Fruit fly (Drosophila melanogaster) whole organism, embryonic: Measurements from ENCODE around the gene Irk1.

Experiments
- Adf1 ChIP-seq: fragments of 200-800 bp; sonication (Bioruptor generic); IDR thresholded peaks from 2 replicates; pipeline ENCODE4 v1.3.6; 2022; ENCODE audit warnings: missing biosample characterization, missing genetic modification characterization
- Awh ChIP-seq: fragments of 200-800 bp; sonication (Bioruptor generic); IDR thresholded peaks from 2 replicates; pipeline ENCODE4, ENCODE4 v1.3.6; 2022; ENCODE audit warnings: missing biosample characterization, missing genetic modification characterization
- BtbVII ChIP-seq: fragments of 200-800 bp; sonication (Bioruptor generic); optimal IDR thresholded peaks from 3 replicates; lab custom pipeline; 2017; ENCODE audit warnings: missing biosample characterization, mild to moderate bottlenecking, missing genetic modification characterization
- CG12236 ChIP-seq: fragments of 200-800 bp; sonication (Bioruptor generic); optimal IDR thresholded peaks from 2 replicates; lab custom pipeline; 2016; ENCODE audit warnings: missing biosample characterization, missing genetic modification characterization
- CG13424 ChIP-seq: fragments of 200-800 bp; sonication (Bioruptor generic); optimal IDR thresholded peaks from 2 replicates; lab custom pipeline; 2019; ENCODE audit warnings: missing biosample characterization, mild to moderate bottlenecking, missing genetic modification characterization, moderate library complexity
- CG14441 ChIP-seq: fragments of 200-800 bp; sonication (Bioruptor generic); IDR thresholded peaks from 2 replicates; pipeline ENCODE4 v1.3.6; 2022; ENCODE audit warnings: missing biosample characterization, missing genetic modification characterization
- CG16863 ChIP-seq: fragments of 200-800 bp; sonication (Bioruptor generic); optimal IDR thresholded peaks from 3 replicates; lab custom pipeline; 2016; ENCODE audit warnings: missing biosample characterization, missing genetic modification characterization
- CG33213 ChIP-seq: fragments of 200-800 bp; sonication (Bioruptor generic); optimal IDR thresholded peaks from 3 replicates; lab custom pipeline; 2016; ENCODE audit warnings: missing biosample characterization, missing genetic modification characterization
- CG8944 ChIP-seq: fragments of 200-800 bp; sonication (Bioruptor generic); optimal IDR thresholded peaks from 3 replicates; lab custom pipeline; 2016; ENCODE audit warnings: missing biosample characterization, missing genetic modification characterization
- CG9609 ChIP-seq: fragments of 200-800 bp; sonication (Bioruptor generic); optimal IDR thresholded peaks from 3 replicates; lab custom pipeline; 2016; ENCODE audit warnings: missing biosample characterization, missing genetic modification characterization
- Camta ChIP-seq: fragments of 200-800 bp; sonication (Bioruptor generic); optimal IDR thresholded peaks from 2 replicates; lab custom pipeline; 2016; ENCODE audit warnings: missing biosample characterization, missing genetic modification characterization
- D19A ChIP-seq: fragments of 200-800 bp; optimal IDR thresholded peaks from 3 replicates; lab custom pipeline; 2019; ENCODE audit warnings: missing biosample characterization, mild to moderate bottlenecking, missing genetic modification characterization, moderate library complexity
- D19B ChIP-seq: fragments of 200-800 bp; sonication (Bioruptor generic); optimal IDR thresholded peaks from 2 replicates; lab custom pipeline; 2017; ENCODE audit warnings: missing biosample characterization, mild to moderate bottlenecking, missing genetic modification characterization
- Deaf1 ChIP-seq: fragments of 200-800 bp; optimal IDR thresholded peaks from 3 replicates; lab custom pipeline; 2019; ENCODE audit warnings: missing biosample characterization, mild to moderate bottlenecking, missing genetic modification characterization, moderate library complexity
- Dref ChIP-seq: fragments of 200-800 bp; sonication (Bioruptor generic); IDR thresholded peaks from 2 replicates; pipeline ENCODE4 v1.3.6; 2022; ENCODE audit warnings: missing biosample characterization, missing genetic modification characterization
- GATAe ChIP-seq: fragments of 200-800 bp; sonication (Bioruptor generic); conservative IDR thresholded peaks from 2 replicates; pipeline ENCODE4 v1.3.6; 2022; ENCODE audit warnings: missing biosample characterization, missing genetic modification characterization
- Hand ChIP-seq: fragments of 200-800 bp; sonication (Bioruptor generic); optimal IDR thresholded peaks from 2 replicates; lab custom pipeline; 2017; ENCODE audit warnings: mild to moderate bottlenecking, missing biosample characterization, missing genetic modification reagents, missing genetic modification characterization
- HmgZ ChIP-seq: fragments of 200-800 bp; sonication (Bioruptor generic); optimal IDR thresholded peaks from 2 replicates; lab custom pipeline; 2018; ENCODE audit warnings: missing biosample characterization, mild to moderate bottlenecking, missing genetic modification characterization
- Hmx ChIP-seq: fragments of 200-800 bp; sonication (Bioruptor generic); optimal IDR thresholded peaks from 2 replicates; lab custom pipeline; 2016; ENCODE audit warnings: missing biosample characterization, missing genetic modification characterization
- Lhr ChIP-seq: fragments of 200-800 bp; sonication (Bioruptor generic); optimal IDR thresholded peaks from 3 replicates; lab custom pipeline; 2017; ENCODE audit warnings: mild to moderate bottlenecking, missing biosample characterization, missing genetic modification reagents, missing genetic modification characterization
- Lpt ChIP-seq: fragments of >200 bp; optimal IDR thresholded peaks from 2 replicates; lab custom pipeline; 2018; ENCODE audit warnings: missing biosample characterization, missing genetic modification characterization
- NFAT ChIP-seq: fragments of 200-800 bp; sonication (Bioruptor generic); IDR thresholded peaks from 2 replicates; pipeline ENCODE4 v1.3.6; 2022; ENCODE audit warnings: missing biosample characterization, missing genetic modification characterization
- Ptx1 ChIP-seq: fragments of 200-800 bp; sonication (Bioruptor generic); IDR thresholded peaks from 2 replicates; pipeline ENCODE4 v1.3.6; 2022; ENCODE audit warnings: missing biosample characterization, missing genetic modification characterization
- Ravus ChIP-seq: fragments of 200-800 bp; sonication (Bioruptor generic); IDR thresholded peaks from 2 replicates; pipeline ENCODE4 v1.3.6; 2022; ENCODE audit warnings: missing biosample characterization, missing genetic modification characterization
- Rfx ChIP-seq: fragments of 200-800 bp; sonication (Bioruptor generic); IDR thresholded peaks from 2 replicates; pipeline ENCODE4 v1.3.6; 2022; ENCODE audit warnings: missing biosample characterization, missing genetic modification characterization
- TFAM ChIP-seq: fragments of 200-800 bp; sonication (Bioruptor generic); optimal IDR thresholded peaks from 2 replicates; lab custom pipeline; 2017; ENCODE audit warnings: missing biosample characterization, missing genetic modification characterization, inconsistent platforms
- Usf ChIP-seq: fragments of 200-800 bp; sonication (Bioruptor generic); optimal IDR thresholded peaks from 2 replicates; lab custom pipeline; 2017; ENCODE audit warnings: missing genotype, missing biosample characterization, missing genetic modification characterization
- ab ChIP-seq: fragments of 200-800 bp; sonication (Bioruptor generic); optimal IDR thresholded peaks from 2 replicates; lab custom pipeline; 2016; ENCODE audit warnings: missing biosample characterization, missing genetic modification characterization
- cad ChIP-seq: fragments of >200 bp; optimal IDR thresholded peaks from 2 replicates; lab custom pipeline; 2017; ENCODE audit warnings: missing biosample characterization, missing genetic modification characterization
- chm ChIP-seq: fragments of 200-800 bp; sonication (Bioruptor generic); IDR thresholded peaks from 2 replicates; pipeline ENCODE4 v1.3.6; 2022; ENCODE audit warnings: missing biosample characterization, missing genetic modification characterization
- ci ChIP-seq: fragments of 200-800 bp; sonication (Bioruptor generic); IDR thresholded peaks from 3 replicates; pipeline ENCODE4 v1.3.6; 2022; ENCODE audit warnings: missing biosample characterization, missing genetic modification characterization
- dimm ChIP-seq: fragments of 200-800 bp; sonication (Bioruptor generic); IDR thresholded peaks from 2 replicates; pipeline ENCODE4 v1.3.6; 2022; ENCODE audit warnings: missing biosample characterization, missing genetic modification characterization
- dmrt99B ChIP-seq: fragments of 200-800 bp; sonication (Bioruptor generic); optimal IDR thresholded peaks from 2 replicates; lab custom pipeline; 2018; ENCODE audit warnings: missing biosample characterization, mild to moderate bottlenecking, missing genetic modification characterization, moderate library complexity
- ems ChIP-seq: fragments of 200-800 bp; sonication (Bioruptor generic); optimal IDR thresholded peaks from 3 replicates; lab custom pipeline; 2016; ENCODE audit warnings: missing biosample characterization, missing genetic modification characterization
- gsb-n ChIP-seq: fragments of 200-800 bp; sonication (Bioruptor generic); optimal IDR thresholded peaks from 3 replicates; lab custom pipeline; 2018; ENCODE audit warnings: missing biosample characterization, mild to moderate bottlenecking, missing genetic modification characterization
- jing ChIP-seq: fragments of 200-800 bp; sonication (Bioruptor generic); optimal IDR thresholded peaks from 2 replicates; lab custom pipeline; 2018; ENCODE audit warnings: missing biosample characterization, mild to moderate bottlenecking, missing genetic modification characterization
- kay ChIP-seq: fragments of 200-800 bp; sonication (Bioruptor generic); optimal IDR thresholded peaks from 2 replicates; lab custom pipeline; 2016; ENCODE audit warnings: missing biosample characterization, missing genetic modification characterization
- knrl ChIP-seq: fragments of 200-800 bp; sonication (Bioruptor generic); IDR thresholded peaks from 3 replicates; pipeline ENCODE4 v1.3.6; 2022; ENCODE audit warnings: missing biosample characterization, missing genetic modification characterization; ENCODE audit not compliant: partially characterized antibody
- mirr ChIP-seq: fragments of 200-800 bp; sonication (Bioruptor generic); optimal IDR thresholded peaks from 3 replicates; lab custom pipeline; 2018; ENCODE audit warnings: missing biosample characterization, mild to moderate bottlenecking, missing genetic modification characterization
- mld ChIP-seq: fragments of 200-800 bp; sonication (Bioruptor generic); IDR thresholded peaks from 3 replicates; pipeline ENCODE4 v1.3.6; 2022; ENCODE audit warnings: missing biosample characterization, missing genetic modification characterization; ENCODE audit not compliant: partially characterized antibody
- nau ChIP-seq: fragments of 200-800 bp; sonication (Bioruptor generic); optimal IDR thresholded peaks from 3 replicates; lab custom pipeline; 2017; ENCODE audit warnings: missing biosample characterization, mild to moderate bottlenecking, missing genetic modification characterization, missing genetic modification reagents
- phol ChIP-seq: fragments of 200-800 bp; sonication (Bioruptor generic); optimal IDR thresholded peaks from 3 replicates; lab custom pipeline; 2018; ENCODE audit warnings: missing biosample characterization, mild to moderate bottlenecking, missing genetic modification characterization, moderate library complexity
- rib ChIP-seq: fragments of 200-800 bp; sonication (Bioruptor generic); IDR thresholded peaks from 2 replicates; pipeline ENCODE4 v1.3.6; 2022; ENCODE audit warnings: missing biosample characterization, missing genetic modification characterization
- ro ChIP-seq: fragments of 200-800 bp; sonication (Bioruptor generic); IDR thresholded peaks from 2 replicates; pipeline ENCODE4 v1.3.6; 2022; ENCODE audit warnings: missing biosample characterization, missing genetic modification characterization
- schlank ChIP-seq: fragments of 200-800 bp; sonication (Bioruptor generic); optimal IDR thresholded peaks from 2 replicates; lab custom pipeline; 2018; ENCODE audit warnings: missing biosample characterization, mild to moderate bottlenecking, missing genetic modification characterization
- slp2 ChIP-seq: fragments of 200-800 bp; sonication (Bioruptor generic); optimal IDR thresholded peaks from 2 replicates; lab custom pipeline; 2016; ENCODE audit warnings: missing biosample characterization, missing genetic modification characterization
- sob ChIP-seq: fragments of 200-800 bp; sonication (Bioruptor generic); IDR thresholded peaks from 2 replicates; pipeline ENCODE4 v1.3.6; 2022; ENCODE audit warnings: missing biosample characterization, missing genetic modification characterization
- sr ChIP-seq: fragments of 200-800 bp; sonication (Bioruptor generic); IDR thresholded peaks from 3 replicates; pipeline ENCODE4 v1.3.6; 2022; ENCODE audit warnings: missing biosample characterization, missing genetic modification characterization
- trem ChIP-seq: fragments of 200-800 bp; optimal IDR thresholded peaks from 3 replicates; lab custom pipeline; 2019; ENCODE audit warnings: missing biosample characterization, mild to moderate bottlenecking, missing genetic modification characterization, moderate library complexity
- wdn ChIP-seq: fragments of 200-800 bp; sonication (Bioruptor generic); IDR thresholded peaks from 2 replicates; pipeline ENCODE4 v1.3.6; 2022; ENCODE audit warnings: missing biosample characterization, missing genetic modification characterization

The Irk1 gene

dm6 chr3R:23189958-23190900, 22.1 kb downstream of the Irk1 start (continued):
- TF ChIP-seq dmrt99B (tag; lab: Kevin White, UChicago), result peak; percentile 78
- TF ChIP-seq schlank (tag; lab: Kevin White, UChicago), result peak; percentile 34
- TF ChIP-seq knrl (GFP tag; lab: Robert Waterston, UW), result no peak
- TF ChIP-seq phol (tag; lab: Kevin White, UChicago), result peak; percentile 65
- TF ChIP-seq Rfx, result peak; percentile 88
- TF ChIP-seq D19A (tag; lab: Kevin White, UChicago), result peak; percentile 72
- TF ChIP-seq kay (GFP tag; lab: Kevin White, UChicago), result no peak
- TF ChIP-seq Ravus (GFP tag; lab: Robert Waterston, UW), result no peak
- peak; percentile 52 for TF ChIP-seq Deaf1 (tag; lab: Kevin White, UChicago)
- TF ChIP-seq slp2 (GFP tag; lab: Kevin White, UChicago), result peak; percentile 75
- peak; percentile 56 for TF ChIP-seq gsb-n (tag; lab: Kevin White, UChicago)
- TF ChIP-seq GATAe (GFP tag; lab: Robert Waterston, UW), result no peak; the same call in 1 of the 2 replicates
- peak; percentile 73; the same call in 1 of the 2 replicates for TF ChIP-seq wdn (GFP tag; lab: Robert Waterston, UW)
- TF ChIP-seq sob (GFP tag; lab: Robert Waterston, UW), result peak; percentile 58
- peak; percentile 58 for TF ChIP-seq Hand (GFP tag; lab: Kevin White, UChicago)
- peak; percentile 63 for TF ChIP-seq Camta
- peak; percentile 57 for TF ChIP-seq D19B (GFP tag; lab: Kevin White, UChicago)
- peak; percentile 80 for TF ChIP-seq NFAT (GFP tag; lab: Robert Waterston, UW)
- no peak for TF ChIP-seq sr (GFP tag; lab: Robert Waterston, UW)
- TF ChIP-seq chm (GFP tag; lab: Robert Waterston, UW), result peak; percentile 58; the same call in 1 of the 2 replicates
- TF ChIP-seq Hmx (GFP tag; lab: Kevin White, UChicago), result peak; percentile 35
- TF ChIP-seq TFAM (GFP tag; lab: Kevin White, UChicago), result no peak
- TF ChIP-seq cad (GFP tag; lab: Kevin White, UChicago), result no peak
- TF ChIP-seq HmgZ, result peak; percentile 76
- no peak for TF ChIP-seq Lhr (GFP tag; lab: Kevin White, UChicago)
- peak; percentile 42 for TF ChIP-seq Usf
- peak; percentile 65 for TF ChIP-seq CG33213 (GFP tag; lab: Kevin White, UChicago)
- TF ChIP-seq CG14441 (GFP tag; lab: Robert Waterston, UW), result peak; percentile 83
- peak; percentile 42 for TF ChIP-seq trem
- TF ChIP-seq CG13424 (tag; lab: Kevin White, UChicago), result peak; percentile 79
- TF ChIP-seq Lpt (GFP tag; lab: Kevin White, UChicago), result no peak
- TF ChIP-seq ro (GFP tag; lab: Robert Waterston, UW), result no peak
- TF ChIP-seq mld (GFP tag; lab: Robert Waterston, UW), result no peak
- no peak for TF ChIP-seq dimm (GFP tag; lab: Robert Waterston, UW)
- no peak; the same call in none of the 2 replicates for TF ChIP-seq Adf1 (GFP tag; lab: Robert Waterston, UW)
- peak; percentile 36 for TF ChIP-seq CG12236 (GFP tag; lab: Kevin White, UChicago)
- peak; percentile 69 for TF ChIP-seq BtbVII
- no peak for TF ChIP-seq ab (GFP tag; lab: Kevin White, UChicago)
- peak; percentile 58 for TF ChIP-seq CG8944 (GFP tag; lab: Kevin White, UChicago)
- TF ChIP-seq ci (GFP tag; lab: Robert Waterston, UW), result peak; percentile 84
- TF ChIP-seq CG9609 (GFP tag; lab: Kevin White, UChicago), result peak; percentile 35
- peak; percentile 62 for TF ChIP-seq ems (GFP tag; lab: Kevin White, UChicago)
- TF ChIP-seq Dref, result no peak
- peak; percentile 73 for TF ChIP-seq mirr (GFP tag; lab: Kevin White, UChicago)
- TF ChIP-seq CG16863 (GFP tag; lab: Kevin White, UChicago), result peak; percentile 66
- TF ChIP-seq nau (GFP tag; lab: Kevin White, UChicago), result peak; percentile 32
- TF ChIP-seq Awh (GFP tag; lab: Robert Waterston, UW), result peak; percentile 72
- TF ChIP-seq jing (GFP tag; lab: Kevin White, UChicago), result peak; percentile 45
- peak; percentile 83 for TF ChIP-seq Ptx1 (GFP tag; lab: Robert Waterston, UW)
- peak; percentile 31 for TF ChIP-seq rib (GFP tag; lab: Robert Waterston, UW)
